Worm (Caenorhabditis elegans) whole organism, young adult: ENCODE data around the gene F35A5.8.

Source experiments
- B0035.1 ChIP-seq: sonication (generic microtip); optimal IDR thresholded peaks from 2 replicates; lab custom pipeline; 2016; ENCODE audit warnings: missing genetic modification characterization, mild to moderate bottlenecking, missing compliant biosample characterization, missing genotype, missing genetic modification reagents
- B0261.1 ChIP-seq: sonication (generic microtip); optimal IDR thresholded peaks from 2 replicates; lab custom pipeline; 2016; ENCODE audit warnings: mild to moderate bottlenecking, missing genetic modification characterization, moderate library complexity, missing compliant biosample characterization
- F49E8.2 ChIP-seq: sonication (generic microtip); optimal IDR thresholded peaks from 3 replicates; lab custom pipeline; 2017; ENCODE audit warnings: missing genetic modification characterization, mild to moderate bottlenecking, missing compliant biosample characterization, antibody characterized with exemption, moderate library complexity; ENCODE audit not compliant: insufficient read depth
- F55B11.4 ChIP-seq: sonication (generic microtip); optimal IDR thresholded peaks from 2 replicates; lab custom pipeline; 2016; ENCODE audit warnings: missing compliant biosample characterization, missing genetic modification characterization, borderline replicate concordance; ENCODE audit not compliant: insufficient read depth
- F57C9.4 ChIP-seq: sonication (generic microtip); optimal IDR thresholded peaks from 2 replicates; lab custom pipeline; 2017; ENCODE audit warnings: mild to moderate bottlenecking, missing genetic modification characterization, missing compliant biosample characterization
- Y56A3A.18 ChIP-seq: fragments of 200-800 bp; sonication (Bioruptor generic); IDR thresholded peaks from 2 replicates; pipeline ENCODE4 v1.3.6; 2022; ENCODE audit warnings: missing genetic modification reagents, missing genetic modification characterization, missing compliant biosample characterization
- Y79H2A.3 ChIP-seq: fragments of 200-800 bp; sonication (Bioruptor generic); conservative IDR thresholded peaks from 2 replicates; pipeline ENCODE4 v1.3.6; 2022; ENCODE audit warnings: missing genetic modification reagents, missing genetic modification characterization, missing compliant biosample characterization
- Y95B8A.8 ChIP-seq: fragments of 200-800 bp; sonication (Bioruptor generic); IDR thresholded peaks from 2 replicates; pipeline ENCODE4 v1.3.6; 2022; ENCODE audit warnings: missing genetic modification reagents, missing genetic modification characterization, missing compliant biosample characterization
- ZK185.1 ChIP-seq: sonication (generic microtip); optimal IDR thresholded peaks from 2 replicates; lab custom pipeline; 2016; ENCODE audit warnings: mild to moderate bottlenecking, missing genetic modification characterization, missing compliant biosample characterization; ENCODE audit not compliant: poor library complexity, severe bottlenecking
- akir-1 ChIP-seq: fragments of 200-800 bp; sonication (Bioruptor generic); optimal IDR thresholded peaks from 2 replicates; lab custom pipeline; 2018; ENCODE audit warnings: mild to moderate bottlenecking, missing genetic modification characterization, moderate library complexity, missing compliant biosample characterization
- aptf-2 ChIP-seq: fragments of 200-800 bp; sonication (Bioruptor generic); conservative IDR thresholded peaks from 2 replicates; pipeline ENCODE4 v1.3.6; 2022; ENCODE audit warnings: missing genetic modification reagents, missing genetic modification characterization, missing compliant biosample characterization
- bed-2 ChIP-seq: fragments of 200-800 bp; sonication (Bioruptor generic); IDR thresholded peaks from 2 replicates; pipeline ENCODE4 v1.3.6; 2022; ENCODE audit warnings: missing genetic modification reagents, missing genetic modification characterization, missing compliant biosample characterization
- ceh-100 ChIP-seq: fragments of 200-800 bp; sonication (Bioruptor generic); IDR thresholded peaks from 2 replicates; pipeline ENCODE4 v1.3.6; 2022; ENCODE audit warnings: missing genetic modification reagents, missing genetic modification characterization, missing compliant biosample characterization
- ceh-40 ChIP-seq: fragments of 200-800 bp; sonication (Bioruptor generic); IDR thresholded peaks from 2 replicates; pipeline ENCODE4 v1.3.6; 2022; ENCODE audit warnings: missing genetic modification characterization, missing compliant biosample characterization
- ceh-58 ChIP-seq: fragments of 200-800 bp; sonication (Bioruptor generic); IDR thresholded peaks from 2 replicates; pipeline ENCODE4 v1.3.6; 2022; ENCODE audit warnings: missing genetic modification characterization, missing compliant biosample characterization
- ceh-91 ChIP-seq: fragments of 200-800 bp; sonication (Bioruptor generic); IDR thresholded peaks from 2 replicates; pipeline ENCODE4 v1.3.6; 2022; ENCODE audit warnings: missing genetic modification reagents, missing genetic modification characterization, missing compliant biosample characterization
- chd-7 ChIP-seq: sonication (generic microtip); optimal IDR thresholded peaks from 2 replicates; lab custom pipeline; 2016; ENCODE audit warnings: mild to moderate bottlenecking, missing genetic modification characterization, moderate library complexity, missing compliant biosample characterization
- dox-1 ChIP-seq: fragments of 200-800 bp; sonication (Bioruptor generic); IDR thresholded peaks from 2 replicates; pipeline ENCODE4 v1.3.6; 2022; ENCODE audit warnings: missing genetic modification reagents, missing genetic modification characterization, missing compliant biosample characterization
- dpff-1 ChIP-seq: sonication (generic microtip); optimal IDR thresholded peaks from 2 replicates; lab custom pipeline; 2017; ENCODE audit warnings: mild to moderate bottlenecking, missing genetic modification characterization, missing compliant biosample characterization
- egrh-3 ChIP-seq: fragments of 200-800 bp; sonication (Bioruptor generic); IDR thresholded peaks from 2 replicates; pipeline ENCODE4 v1.3.6; 2022; ENCODE audit warnings: missing genetic modification reagents, missing genetic modification characterization, missing compliant biosample characterization
- ets-4 ChIP-seq: fragments of 200-800 bp; sonication (Bioruptor generic); optimal IDR thresholded peaks from 2 replicates; lab custom pipeline; 2018; ENCODE audit warnings: mild to moderate bottlenecking, missing genetic modification characterization, missing compliant biosample characterization
- fkh-3 ChIP-seq: sonication (generic microtip); optimal IDR thresholded peaks from 2 replicates; lab custom pipeline; 2016; ENCODE audit warnings: mild to moderate bottlenecking, missing genetic modification characterization, missing compliant biosample characterization
- lin-26 ChIP-seq: fragments of 200-800 bp; sonication (Bioruptor generic); IDR thresholded peaks from 2 replicates; pipeline ENCODE4 v1.3.6; 2022; ENCODE audit warnings: missing genetic modification reagents, missing genetic modification characterization, missing compliant biosample characterization
- madf-8 ChIP-seq: fragments of 200-800 bp; sonication (Bioruptor generic); conservative IDR thresholded peaks from 2 replicates; pipeline ENCODE4 v1.3.6; 2022; ENCODE audit warnings: missing genetic modification reagents, missing genetic modification characterization, missing compliant biosample characterization
- mel-28 ChIP-seq: sonication (generic microtip); optimal IDR thresholded peaks from 2 replicates; lab custom pipeline; 2016; ENCODE audit warnings: borderline replicate concordance, mild to moderate bottlenecking, missing genetic modification characterization, missing compliant biosample characterization
- nhr-179 ChIP-seq: sonication (generic microtip); optimal IDR thresholded peaks from 2 replicates; lab custom pipeline; 2016; ENCODE audit warnings: mild to moderate bottlenecking, missing genetic modification characterization, missing compliant biosample characterization
- nhr-80 ChIP-seq: sonication (generic microtip); optimal IDR thresholded peaks from 2 replicates; lab custom pipeline; 2016; ENCODE audit warnings: missing genetic modification characterization, missing compliant biosample characterization
- nhr-90 ChIP-seq: sonication (generic microtip); optimal IDR thresholded peaks from 2 replicates; lab custom pipeline; 2016; ENCODE audit warnings: missing genotype, mild to moderate bottlenecking, missing genetic modification characterization, missing compliant biosample characterization
- rpc-1 ChIP-seq, 2 experiments: fragments of 150-350 bp in 1 of 2; sonication (generic microtip) in 1 of 2; optimal IDR thresholded peaks; 2 replicates each; lab custom pipeline; 2014 to 2018; ENCODE audit warnings: missing biosample characterization in 1 of 2, missing genetic modification characterization in 1 of 2, missing genetic modification reagents in 1 of 2, missing genotype in 1 of 2
- tbx-9 ChIP-seq: sonication (generic microtip); optimal IDR thresholded peaks from 2 replicates; lab custom pipeline; 2016; ENCODE audit warnings: borderline replicate concordance, missing genetic modification characterization, inconsistent platforms, missing compliant biosample characterization
- tlf-1 ChIP-seq: fragments of 200-800 bp; sonication (Bioruptor generic); optimal IDR thresholded peaks from 2 replicates; lab custom pipeline; 2018; ENCODE audit warnings: mild to moderate bottlenecking, missing genetic modification characterization, missing compliant biosample characterization
- unc-130 ChIP-seq: sonication (generic microtip); optimal IDR thresholded peaks from 2 replicates; lab custom pipeline; 2016; ENCODE audit warnings: missing genetic modification reagents, missing genetic modification characterization, missing compliant biosample characterization
- unc-62 ChIP-seq: fragments of 150-350 bp; optimal IDR thresholded peaks from 2 replicates; lab custom pipeline; 2014; ENCODE audit warnings: missing biosample characterization, missing genetic modification reagents, missing genetic modification characterization
- ztf-22 ChIP-seq: fragments of 200-800 bp; sonication (Bioruptor generic); optimal IDR thresholded peaks from 2 replicates; lab custom pipeline; 2018; ENCODE audit warnings: mild to moderate bottlenecking, missing genetic modification characterization, moderate library complexity, missing compliant biosample characterization
- ztf-26 ChIP-seq: sonication (generic microtip); optimal IDR thresholded peaks from 2 replicates; lab custom pipeline; 2017; ENCODE audit warnings: missing genetic modification characterization, missing compliant biosample characterization

Gene F35A5.8

DNA sequence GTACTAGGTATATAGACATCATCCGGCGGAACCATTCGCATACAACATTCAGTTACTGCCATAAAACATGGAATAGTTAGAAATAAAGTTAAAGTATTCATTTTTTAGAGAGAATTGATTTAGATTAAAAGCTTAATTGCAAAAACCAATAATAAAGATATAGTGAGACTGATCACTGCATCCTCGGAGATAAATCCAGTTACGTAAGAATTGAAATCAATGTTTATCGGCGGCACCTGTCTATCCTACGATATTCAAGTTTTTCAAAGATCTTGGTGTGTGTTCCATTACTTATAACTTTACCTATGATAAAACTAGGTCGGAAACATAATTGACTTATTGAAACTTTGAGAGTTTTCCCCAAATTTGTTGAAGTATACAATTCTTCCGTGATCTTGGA, 43.9 kb downstream of the F35A5.8 start, which contains the start of gene T14G12.6:
Gene T14G12.6 (minus strand): TSS at position 101 of the 400 bp plus-strand sequence.
- TF ChIP-seq unc-130 (GFP tag; lab: Kevin White, UChicago) = no peak
- no peak for TF ChIP-seq ceh-91 (GFP tag; lab: Robert Waterston, UW)
- TF ChIP-seq aptf-2 (GFP tag; lab: Robert Waterston, UW) = no peak
- no peak for TF ChIP-seq Y95B8A.8 (GFP tag; lab: Robert Waterston, UW)
- TF ChIP-seq ets-4 (GFP tag; lab: Kevin White, UChicago) = no peak
- no peak for TF ChIP-seq nhr-80 (tag; lab: Kevin White, UChicago)
- TF ChIP-seq bed-2 (GFP tag; lab: Robert Waterston, UW) = no peak
- no peak for TF ChIP-seq nhr-179
- TF ChIP-seq unc-62 (GFP tag; lab: Kevin White, UChicago) = no peak
- no peak for TF ChIP-seq dpff-1 (tag; lab: Kevin White, UChicago)
- TF ChIP-seq Y79H2A.3 (GFP tag; lab: Robert Waterston, UW) = no peak
- no peak for TF ChIP-seq F55B11.4 (tag; lab: Kevin White, UChicago)
- TF ChIP-seq B0261.1 = no peak
- TF ChIP-seq B0035.1 (tag; lab: Kevin White, UChicago) = no peak
- TF ChIP-seq fkh-3 (tag; lab: Kevin White, UChicago) = no peak
- TF ChIP-seq, all 124 proteins: peak for 0

DNA sequence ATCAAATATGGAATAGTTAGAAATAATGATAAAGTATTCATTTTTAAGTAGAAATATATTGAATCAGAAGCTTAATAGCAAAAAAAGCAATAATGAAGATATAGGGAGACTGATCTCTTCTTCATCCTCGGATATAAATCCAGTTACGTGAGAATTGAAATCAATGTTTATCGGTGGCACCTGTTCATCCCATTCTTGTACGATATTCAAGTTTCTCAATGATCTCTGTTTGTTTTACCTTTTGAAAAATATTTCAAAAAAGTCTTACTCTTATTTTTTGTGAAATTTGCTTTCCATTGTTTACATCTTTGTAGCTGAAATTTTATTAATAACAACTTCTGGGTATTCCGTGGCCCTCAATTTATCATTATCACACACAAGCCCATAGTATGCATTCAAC, 44.9 kb downstream of the F35A5.8 start, which contains the start of gene T14G12.12:
Gene T14G12.12 (minus strand): TSS at position 101 of the 400 bp plus-strand sequence.
- no peak for TF ChIP-seq ZK185.1 (tag; lab: Kevin White, UChicago)
- no peak for TF ChIP-seq nhr-80 (tag; lab: Kevin White, UChicago)
- no peak for TF ChIP-seq F49E8.2
- TF ChIP-seq rpc-1 (optimal IDR thresholded peaks at IDR 0.05; lab: Kevin White, UChicago) = no peak
- no peak for TF ChIP-seq rpc-1 (tag; optimal IDR thresholded peaks at IDR 0.05; lab: Kevin White, UChicago)
- no peak for TF ChIP-seq ceh-58 (GFP tag; lab: Robert Waterston, UW)
- no peak for TF ChIP-seq egrh-3 (GFP tag; lab: Robert Waterston, UW)
- TF ChIP-seq dox-1 (GFP tag; lab: Robert Waterston, UW) = no peak
- TF ChIP-seq mel-28 (tag; lab: Kevin White, UChicago) = no peak
- no peak for TF ChIP-seq akir-1 (GFP tag; lab: Kevin White, UChicago)
- no peak for TF ChIP-seq nhr-90 (tag; lab: Kevin White, UChicago)
- TF ChIP-seq tlf-1 = no peak
- no peak for TF ChIP-seq F57C9.4 (tag; lab: Kevin White, UChicago)
- TF ChIP-seq madf-8 (GFP tag; lab: Robert Waterston, UW) = no peak
- TF ChIP-seq Y56A3A.18 (GFP tag; lab: Robert Waterston, UW) = no peak
- TF ChIP-seq ztf-26 (tag; lab: Kevin White, UChicago) = no peak
- TF ChIP-seq ceh-40 (GFP tag; lab: Robert Waterston, UW) = no peak

DNA sequence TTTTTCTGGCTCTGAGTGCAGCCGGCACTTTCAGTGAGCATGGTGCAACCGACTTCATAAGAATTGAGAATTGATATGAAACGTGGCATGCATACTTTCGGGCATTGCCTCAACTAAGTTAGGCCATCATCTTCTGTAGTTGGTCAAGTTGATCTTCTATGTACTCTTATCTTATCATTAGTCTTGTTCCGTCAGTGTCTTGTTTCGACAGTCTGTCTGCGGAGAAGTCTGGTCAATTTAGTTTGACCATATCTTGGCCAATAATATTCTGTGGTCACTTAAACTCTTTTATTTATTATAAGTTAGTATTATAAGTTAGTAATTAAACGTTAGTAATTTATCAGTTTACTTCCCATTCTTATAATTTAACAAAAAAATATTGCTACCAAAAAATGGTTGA, 47.0 kb downstream of the F35A5.8 start:
- TF ChIP-seq tbx-9 (no peak), ceh-40 (GFP tag; lab: Robert Waterston, UW) (no peak), ztf-22 (no peak), lin-26 (GFP tag; lab: Robert Waterston, UW) (no peak), ceh-100 (GFP tag; lab: Robert Waterston, UW) (no peak), chd-7 (no peak), dpff-1 (tag; lab: Kevin White, UChicago) (no peak)
